Worm (Caenorhabditis elegans): ENCODE measurements around the gene K04G7.1.

Gene K04G7.1

DNA sequence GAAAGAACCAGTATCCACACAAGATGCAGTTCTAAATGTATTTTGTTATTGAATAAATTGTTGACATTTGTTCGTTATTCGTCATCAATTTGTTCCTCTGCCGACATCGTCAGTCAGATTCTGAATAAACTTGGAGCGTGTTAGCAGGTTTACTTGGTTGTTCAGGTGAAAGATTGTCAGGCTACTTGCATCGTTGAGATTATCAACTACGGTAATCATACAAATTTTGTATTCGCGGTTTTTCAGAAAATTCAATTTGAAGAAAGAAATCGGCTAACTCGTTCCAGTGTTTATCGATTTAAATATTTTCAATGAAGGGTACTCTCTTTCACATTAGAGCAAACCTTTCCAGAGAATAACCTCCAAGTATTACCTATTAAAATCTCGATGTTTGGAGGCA, 47.2 kb downstream of the K04G7.1 start, which contains the start of gene R151.2:
Gene R151.2, plus strand, starts transcription at position 247 of the 400 bp plus-strand sequence.
- peak in 1 of 2 experiments; percentile 50 for TF ChIP-seq lsy-2 (tag; optimal IDR thresholded peaks at IDR 0.05)
- no peak for TF ChIP-seq efl-1 (optimal IDR thresholded peaks at IDR 0.05)
- peak in 1 of 2 experiments; percentile 91 for TF ChIP-seq efl-1 (GFP tag; optimal IDR thresholded peaks at IDR 0.05 in 1 of 2)
- no peak for TF ChIP-seq unc-62 (GFP tag; optimal IDR thresholded peaks at IDR 0.05)

DNA sequence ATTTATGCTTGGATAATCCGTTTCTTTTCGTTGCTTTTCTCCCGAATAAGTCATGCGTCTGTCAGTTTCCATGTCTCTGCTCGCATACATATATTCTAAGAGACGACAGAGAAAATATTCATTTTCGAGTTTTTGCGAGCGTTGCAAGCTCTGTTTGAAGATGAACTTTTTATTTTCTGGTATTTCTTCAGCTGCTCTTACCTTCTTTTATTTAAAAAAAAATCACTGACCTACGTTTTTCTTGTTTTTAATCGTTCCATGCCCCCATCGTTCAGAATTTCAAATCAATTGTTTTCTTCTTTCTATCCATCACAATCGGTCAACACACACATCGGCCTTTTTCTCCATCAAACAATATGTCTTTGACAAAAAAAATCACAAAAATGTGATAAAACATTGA, 48.0 kb downstream of the K04G7.1 start:
- TF ChIP-seq swsn-7 (tag; optimal IDR thresholded peaks at IDR 0.05) (no peak), irx-1 (tag; optimal IDR thresholded peaks at IDR 0.05) (no peak), lin-14 (GFP tag; optimal IDR thresholded peaks at IDR 0.05) (peak; percentile 0), hpl-2 (GFP tag; optimal IDR thresholded peaks at IDR 0.05) (no peak)

- no peak for TF ChIP-seq egl-13 (tag; optimal IDR thresholded peaks at IDR 0.05)
- peak; percentile 94 for TF ChIP-seq blmp-1 (tag; optimal IDR thresholded peaks at IDR 0.05)
- TF ChIP-seq elt-3 (tag; optimal IDR thresholded peaks at IDR 0.05) = peak in 1 of 6 experiments; percentile 28
- peak; percentile 2 for TF ChIP-seq nhr-20 (tag; optimal IDR thresholded peaks at IDR 0.05)
- no peak for TF ChIP-seq snpc-4 (tag; optimal IDR thresholded peaks at IDR 0.05)
- no peak for TF ChIP-seq lin-39 (tag; optimal IDR thresholded peaks at IDR 0.05)
- no peak for TF ChIP-seq jun-1 (tag; optimal IDR thresholded peaks at IDR 0.05)
- TF ChIP-seq nhr-19 (GFP tag; conservative IDR thresholded peaks at IDR 0.05) = 0 out of 2 replicates have a peak, but pooled peaks have one; percentile 9
- peak in 1 of 2 experiments; percentile 14 for TF ChIP-seq lin-35 (GFP tag; optimal IDR thresholded peaks at IDR 0.05)
- TF ChIP-seq tlp-1 (tag; optimal IDR thresholded peaks at IDR 0.05) = no peak
- TF ChIP-seq elt-2 (tag; optimal IDR thresholded peaks at IDR 0.05) = peak; percentile 49
- TF ChIP-seq lin-14 (GFP tag; optimal IDR thresholded peaks at IDR 0.05) = peak; percentile 46
Observed at ce11 chrIII:7212028-7212427, 49.5 kb downstream of the K04G7.1 start.

Data from whole organism, L1 larva.